Fruit fly (Drosophila melanogaster): ENCODE results near the gene eater.

The eater gene

dm6 chr3R:27131408-27131807 is 31.9 kb upstream of the eater start (continued):
- TF ChIP-seq MESR4 (GFP tag; optimal IDR thresholded peaks at IDR 0.05) (no peak), CG7271 (tag; optimal IDR thresholded peaks at IDR 0.05) (no peak), Vsx1 (GFP tag; optimal IDR thresholded peaks at IDR 0.05) (peak; percentile 71), CG8281 (tag; optimal IDR thresholded peaks at IDR 0.05) (no peak), HLHmδ (GFP tag; optimal IDR thresholded peaks at IDR 0.05) (no peak), CG4854 (GFP tag; optimal IDR thresholded peaks at IDR 0.05) (no peak), en (GFP tag; optimal IDR thresholded peaks at IDR 0.05) (no peak), tna (GFP tag; IDR thresholded peaks at IDR 0.05; ENCODE audit: partially characterized antibody) (no peak), CG32767 (GFP tag; IDR thresholded peaks at IDR 0.05) (0 out of 2 replicates have a peak, but pooled peaks have one; percentile 32), CG7357 (GFP tag; IDR thresholded peaks at IDR 0.05) (no peak), CG4404 (GFP tag; IDR thresholded peaks at IDR 0.05) (no peak), al (GFP tag; IDR thresholded peaks at IDR 0.05) (no peak), vnd (GFP tag; IDR thresholded peaks at IDR 0.05; ENCODE audit: partially characterized antibody) (no peak), fd102C (GFP tag; optimal IDR thresholded peaks at IDR 0.05) (no peak), ham (GFP tag; IDR thresholded peaks at IDR 0.05) (no peak), CG10654 (GFP tag; optimal IDR thresholded peaks at IDR 0.05) (peak; percentile 16), CG2199 (GFP tag; IDR thresholded peaks at IDR 0.05) (no peak), CG14441 (GFP tag; IDR thresholded peaks at IDR 0.05) (no peak), Lim3 (GFP tag; IDR thresholded peaks at IDR 0.05) (0 out of 2 replicates have a peak, but pooled peaks have one; percentile 20), gce (GFP tag; IDR thresholded peaks at IDR 0.05) (0 out of 3 replicates have a peak, but pooled peaks have one; percentile 5), ab (GFP tag; optimal IDR thresholded peaks at IDR 0.05) (no peak), CG1602 (GFP tag; optimal IDR thresholded peaks at IDR 0.05) (no peak), CG8478 (optimal IDR thresholded peaks at IDR 0.05) (no peak), Bteb2 (GFP tag; optimal IDR thresholded peaks at IDR 0.05) (peak; percentile 14), CG14014 (GFP tag; IDR thresholded peaks at IDR 0.05) (peak; percentile 73; the same call in 1 of the 2 replicates), CG13775 (GFP tag; optimal IDR thresholded peaks at IDR 0.05) (no peak), CG18619 (GFP tag; optimal IDR thresholded peaks at IDR 0.05) (peak; percentile 43), Usf (GFP tag; optimal IDR thresholded peaks at IDR 0.05) (no peak), CG15011 (GFP tag; optimal IDR thresholded peaks at IDR 0.05) (peak; percentile 56), CG7372 (GFP tag; IDR thresholded peaks at IDR 0.05) (no peak), Pdp1 (GFP tag; optimal IDR thresholded peaks at IDR 0.05) (peak in 1 of 2 experiments; percentile 16), CG31365 (tag; optimal IDR thresholded peaks at IDR 0.05) (peak; percentile 19), ro (GFP tag; IDR thresholded peaks at IDR 0.05) (no peak), amos (GFP tag; IDR thresholded peaks at IDR 0.05; ENCODE audit: partially characterized antibody) (no peak), gfzf (GFP tag; optimal IDR thresholded peaks at IDR 0.05) (no peak), vfl (GFP tag; optimal IDR thresholded peaks at IDR 0.05) (peak; percentile 24), ash1 (GFP tag; optimal IDR thresholded peaks at IDR 0.05) (peak; percentile 60), rib (GFP tag; IDR thresholded peaks at IDR 0.05) (peak; percentile 66), GATAe (GFP tag; conservative IDR thresholded peaks at IDR 0.05) (no peak), row (GFP tag; IDR thresholded peaks at IDR 0.05) (no peak), wor (GFP tag; IDR thresholded peaks at IDR 0.05) (no peak), sd (tag; optimal IDR thresholded peaks at IDR 0.05) (peak; percentile 7), CG13894 (tag; optimal IDR thresholded peaks at IDR 0.05) (peak; percentile 57), CG13424 (tag; optimal IDR thresholded peaks at IDR 0.05) (peak; percentile 18), pzg (GFP tag; optimal IDR thresholded peaks at IDR 0.05) (peak; percentile 9), eve (GFP tag; optimal IDR thresholded peaks at IDR 0.05) (no peak), yki (optimal IDR thresholded peaks at IDR 0.05) (no peak), CG15514 (GFP tag; optimal IDR thresholded peaks at IDR 0.05) (peak; percentile 61), klu (GFP tag; IDR thresholded peaks at IDR 0.05) (no peak), disco-r (GFP tag; optimal IDR thresholded peaks at IDR 0.05) (no peak), CG10147 (GFP tag; optimal IDR thresholded peaks at IDR 0.05) (peak; percentile 51), CG10565 (GFP tag; optimal IDR thresholded peaks at IDR 0.05) (no peak)
